Worm (Caenorhabditis elegans): Measurements from ENCODE around the gene F54H12.10.

Gene F54H12.10

DNA sequence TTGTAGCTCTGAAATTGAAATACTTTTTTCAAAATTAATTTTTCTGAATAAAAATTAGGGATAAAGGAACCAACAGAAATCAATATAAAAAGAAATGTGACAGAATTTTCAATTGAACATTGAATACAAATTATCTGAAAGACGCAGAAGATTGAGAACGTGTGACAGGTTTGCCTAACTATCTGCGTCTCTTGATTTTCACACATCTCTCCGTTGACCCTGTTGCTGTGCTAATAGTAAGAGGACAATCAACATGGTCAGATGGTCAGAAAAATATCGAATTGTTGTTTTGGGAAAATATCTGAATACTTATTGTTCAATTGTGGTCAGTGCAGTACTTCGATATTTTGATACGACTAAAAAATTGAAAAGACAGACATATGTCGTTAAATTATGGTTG, 47.2 kb downstream of the F54H12.10 start, which contains the start of gene ZK688.7 (continued):
- no peak for TF ChIP-seq pbrm-1 (GFP tag; IDR thresholded peaks at IDR 0.05)
- TF ChIP-seq ceh-58 (GFP tag; IDR thresholded peaks at IDR 0.05): no peak

DNA sequence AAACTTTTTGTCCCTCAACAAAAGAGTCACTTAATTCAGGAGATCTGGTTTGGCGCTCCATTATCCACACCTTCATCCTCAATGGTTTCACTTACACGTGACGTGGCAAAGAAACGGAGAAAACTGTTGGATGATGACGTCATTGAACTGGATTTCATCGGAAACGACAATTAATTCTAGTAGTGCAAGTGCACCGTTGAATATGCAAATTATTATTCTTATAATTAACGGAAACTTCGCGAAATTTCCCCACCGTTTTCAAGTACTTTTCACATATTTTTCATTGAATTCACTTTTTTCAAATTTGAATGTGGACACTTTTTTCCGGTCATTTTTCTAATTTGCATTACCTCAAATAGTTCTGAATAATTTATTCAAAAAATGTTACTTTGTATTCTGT, 49.5 kb downstream of the F54H12.10 start, which contains the start of gene ZK688.1:
Gene ZK688.1 (plus strand): TSS at position 301 of the 400 bp plus-strand sequence.
- TF ChIP-seq snpc-1.1 (tag; optimal IDR thresholded peaks at IDR 0.05; ENCODE audit: insufficient read depth) (no peak), unc-62 (GFP tag; optimal IDR thresholded peaks at IDR 0.05) (no peak), C17E4.6 (GFP tag; IDR thresholded peaks at IDR 0.05) (no peak), lin-35 (GFP tag; optimal IDR thresholded peaks at IDR 0.05) (no peak), Y67H2A.10 (GFP tag; conservative IDR thresholded peaks at IDR 0.05) (no peak)
